Worm (Caenorhabditis elegans) whole organism, L1 larva: ENCODE data around the gene ZC239.6.

ENCODE experiments used
- F16B12.6 ChIP-seq: fragments of 150-350 bp; optimal IDR thresholded peaks from 2 replicates; lab custom pipeline; 2014; ENCODE audit warnings: missing biosample characterization, missing genetic modification characterization
- aha-1 ChIP-seq: fragments of 150-350 bp; optimal IDR thresholded peaks from 2 replicates; lab custom pipeline; 2014; ENCODE audit warnings: missing biosample characterization, missing genetic modification characterization
- alr-1 ChIP-seq: fragments of 200-800 bp; sonication (Bioruptor generic); optimal IDR thresholded peaks from 2 replicates; lab custom pipeline; 2018; ENCODE audit warnings: borderline replicate concordance, mild to moderate bottlenecking, missing genetic modification characterization, missing compliant biosample characterization
- aly-2 ChIP-seq: fragments of 150-350 bp; optimal IDR thresholded peaks from 2 replicates; lab custom pipeline; 2014; ENCODE audit warnings: missing biosample characterization, missing genetic modification characterization
- ama-1 ChIP-seq: fragments of 150-350 bp; optimal IDR thresholded peaks from 2 replicates; lab custom pipeline; 2014
- blmp-1 ChIP-seq: fragments of 150-350 bp; optimal IDR thresholded peaks from 2 replicates; lab custom pipeline; 2014; ENCODE audit warnings: missing biosample characterization, missing genetic modification characterization
- ceh-88 ChIP-seq: fragments of 200-800 bp; sonication (Bioruptor generic); IDR thresholded peaks from 2 replicates; pipeline ENCODE4 v1.3.6; 2022; ENCODE audit warnings: missing genetic modification characterization, missing compliant biosample characterization
- dpl-1 ChIP-seq, 3 experiments: fragments of 150-350 bp in 2 of 3; sonication (generic microtip) in 1 of 3; optimal IDR thresholded peaks; 2 replicates each; lab custom pipeline; 2014 to 2017; ENCODE audit warnings: missing biosample characterization in 3 of 3, missing genetic modification characterization in 3 of 3, missing genetic modification reagents in 3 of 3
- efl-1 ChIP-seq, 4 experiments: fragments of 150-350 bp; optimal IDR thresholded peaks in 3 of 4; peaks in 1 of 4; 1 replicate in 1 of 4; 2 replicates in 3 of 4; lab custom pipeline; 2014; ENCODE audit warnings: missing biosample characterization in 2 of 4, missing genetic modification characterization in 2 of 4, missing genetic modification reagents in 2 of 4
- egl-13 ChIP-seq: sonication (generic microtip); optimal IDR thresholded peaks from 2 replicates; lab custom pipeline; 2016; ENCODE audit warnings: missing genotype, missing genetic modification reagents, missing genetic modification characterization, missing compliant biosample characterization
- elt-3 ChIP-seq, 6 experiments: fragments of 150-350 bp in 1 of 6; sonication (generic microtip); optimal IDR thresholded peaks; 2 replicates each; lab custom pipeline; 2017 to 2018; ENCODE audit warnings: missing biosample characterization in 6 of 6, missing genetic modification characterization in 6 of 6, inconsistent platforms in 1 of 6
- ets-5 ChIP-seq: fragments of 200-800 bp; sonication (Bioruptor generic); IDR thresholded peaks from 2 replicates; pipeline ENCODE4 v1.3.6; 2022; ENCODE audit warnings: missing genetic modification characterization, missing compliant biosample characterization
- grh-1 ChIP-seq: fragments of 200-800 bp; sonication (Bioruptor generic); IDR thresholded peaks from 2 replicates; pipeline ENCODE4 v1.3.6; 2022; ENCODE audit warnings: missing genetic modification reagents, missing genetic modification characterization, missing compliant biosample characterization
- hlh-17 ChIP-seq: fragments of 200-800 bp; sonication (Bioruptor generic); optimal IDR thresholded peaks from 2 replicates; lab custom pipeline; 2018; ENCODE audit warnings: missing genetic modification characterization, mild to moderate bottlenecking, missing compliant biosample characterization, moderate library complexity, borderline replicate concordance
- hlh-4 ChIP-seq: sonication (generic microtip); optimal IDR thresholded peaks from 2 replicates; lab custom pipeline; 2016; ENCODE audit warnings: mild to moderate bottlenecking, missing genetic modification characterization, missing compliant biosample characterization
- jun-1 ChIP-seq: fragments of 150-350 bp; optimal IDR thresholded peaks from 2 replicates; lab custom pipeline; 2014; ENCODE audit warnings: missing biosample characterization, missing genetic modification reagents, missing genetic modification characterization
- lin-13 ChIP-seq: fragments of 150-350 bp; optimal IDR thresholded peaks from 2 replicates; lab custom pipeline; 2014; ENCODE audit warnings: missing biosample characterization, missing genetic modification reagents, missing genetic modification characterization
- lin-15B ChIP-seq: fragments of 150-350 bp; sonication (generic microtip); optimal IDR thresholded peaks from 3 replicates; lab custom pipeline; 2014; ENCODE audit warnings: missing biosample characterization, missing genetic modification characterization
- lin-39 ChIP-seq: fragments of 150-350 bp; optimal IDR thresholded peaks from 2 replicates; lab custom pipeline; 2014; ENCODE audit warnings: missing biosample characterization, missing genetic modification reagents, missing genetic modification characterization
- lir-3 ChIP-seq: sonication (generic microtip); optimal IDR thresholded peaks from 2 replicates; lab custom pipeline; 2016; ENCODE audit warnings: mild to moderate bottlenecking, missing genetic modification characterization, moderate library complexity, missing compliant biosample characterization; ENCODE audit not compliant: poor library complexity
- nhr-11 ChIP-seq: fragments of 150-350 bp; optimal IDR thresholded peaks from 2 replicates; lab custom pipeline; 2014; ENCODE audit warnings: missing biosample characterization, missing genetic modification characterization
- nhr-19 ChIP-seq: fragments of 200-800 bp; sonication (Bioruptor generic); conservative IDR thresholded peaks from 2 replicates; pipeline ENCODE4 v1.3.6; 2022; ENCODE audit warnings: missing genetic modification characterization, missing compliant biosample characterization
- nhr-28 ChIP-seq: fragments of 150-350 bp; optimal IDR thresholded peaks from 2 replicates; lab custom pipeline; 2014; ENCODE audit warnings: missing biosample characterization, missing genetic modification characterization
- nhr-47 ChIP-seq: sonication (generic microtip); optimal IDR thresholded peaks from 2 replicates; lab custom pipeline; 2016; ENCODE audit warnings: mild to moderate bottlenecking, missing genetic modification characterization, moderate library complexity, missing compliant biosample characterization
- nhr-90 ChIP-seq: sonication (generic microtip); optimal IDR thresholded peaks from 2 replicates; lab custom pipeline; 2016; ENCODE audit warnings: mild to moderate bottlenecking, missing genetic modification characterization, missing compliant biosample characterization; ENCODE audit not compliant: poor library complexity
- pag-3 ChIP-seq: sonication (generic microtip); optimal IDR thresholded peaks from 2 replicates; lab custom pipeline; 2017; ENCODE audit warnings: missing genetic modification characterization, mild to moderate bottlenecking, missing compliant biosample characterization, antibody characterized with exemption, borderline replicate concordance; ENCODE audit not compliant: insufficient read depth
- pax-3 ChIP-seq: fragments of 200-800 bp; sonication (Bioruptor generic); optimal IDR thresholded peaks from 2 replicates; lab custom pipeline; 2018; ENCODE audit warnings: mild to moderate bottlenecking, missing genetic modification characterization, moderate library complexity, missing compliant biosample characterization
- rnt-1 ChIP-seq: sonication (generic microtip); optimal IDR thresholded peaks from 2 replicates; lab custom pipeline; 2016; ENCODE audit warnings: mild to moderate bottlenecking, missing genetic modification characterization, moderate library complexity, missing compliant biosample characterization
- snpc-4 ChIP-seq: fragments of 150-350 bp; optimal IDR thresholded peaks from 2 replicates; lab custom pipeline; 2014; ENCODE audit warnings: missing biosample characterization, missing genetic modification characterization
- tbx-2 ChIP-seq: sonication (generic microtip); optimal IDR thresholded peaks from 2 replicates; lab custom pipeline; 2016; ENCODE audit warnings: missing genetic modification characterization, missing compliant biosample characterization
- unc-86 ChIP-seq: sonication (generic microtip); optimal IDR thresholded peaks from 2 replicates; lab custom pipeline; 2016; ENCODE audit warnings: missing genetic modification characterization, missing compliant biosample characterization
- unc-98 ChIP-seq: fragments of 200-800 bp; sonication (Bioruptor generic); IDR thresholded peaks from 2 replicates; pipeline ENCODE4 v1.3.6; 2022; ENCODE audit warnings: missing genetic modification characterization, missing compliant biosample characterization
- vab-15 ChIP-seq: sonication (generic microtip); optimal IDR thresholded peaks from 2 replicates; lab custom pipeline; 2017; ENCODE audit warnings: missing genotype, mild to moderate bottlenecking, missing genetic modification characterization, missing compliant biosample characterization
- zag-1 ChIP-seq: fragments of 150-350 bp; optimal IDR thresholded peaks from 2 replicates; lab custom pipeline; 2014; ENCODE audit warnings: missing biosample characterization, missing genetic modification characterization
- ztf-4 ChIP-seq: fragments of 150-350 bp; optimal IDR thresholded peaks from 2 replicates; lab custom pipeline; 2014; ENCODE audit warnings: missing biosample characterization, missing genetic modification characterization

The ZC239.6 gene

DNA sequence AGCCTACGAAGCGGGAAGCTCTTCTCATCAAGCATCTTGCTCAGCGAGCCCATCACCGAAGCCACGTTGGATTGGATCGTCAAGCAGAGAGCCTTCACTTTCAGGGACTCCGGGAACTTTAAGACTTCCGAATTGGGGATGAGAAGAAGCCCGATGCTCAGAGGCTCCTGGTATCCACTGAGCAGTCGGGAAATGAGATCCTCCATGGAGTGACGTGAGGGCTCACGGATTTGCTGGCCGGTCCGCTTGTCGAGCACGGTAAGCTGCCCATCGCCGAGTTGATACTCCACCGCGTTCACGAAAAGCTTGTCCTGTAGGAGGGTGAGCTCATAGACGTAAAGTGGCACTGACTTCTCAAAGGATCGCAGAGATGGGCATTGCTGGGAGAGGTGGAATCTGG is 38.1 kb downstream of the ZC239.6 start:
- TF ChIP-seq nhr-11 (tag; lab: Kevin White, UChicago) (no peak), lin-15B (tag; lab: Kevin White, UChicago) (no peak), lin-39 (tag; lab: Kevin White, UChicago) (no peak), nhr-28 (tag; lab: Kevin White, UChicago) (no peak), jun-1 (tag; lab: Kevin White, UChicago) (no peak), hlh-4 (tag; lab: Kevin White, UChicago) (no peak), aly-2 (tag; lab: Kevin White, UChicago) (no peak), dpl-1 (GFP tag; optimal IDR thresholded peaks at IDR 0.05; lab: Kevin White, UChicago) (no peak), lir-3 (tag; lab: Kevin White, UChicago) (no peak), alr-1 (tag; lab: Kevin White, UChicago) (no peak), tbx-2 (tag; lab: Kevin White, UChicago) (no peak), aha-1 (no peak), nhr-19 (no peak), F16B12.6 (tag; lab: Kevin White, UChicago) (no peak), lin-13 (GFP tag; lab: Kevin White, UChicago) (no peak), egl-13 (tag; lab: Kevin White, UChicago) (no peak), pag-3 (tag; lab: Kevin White, UChicago) (no peak), efl-1 (optimal IDR thresholded peaks at IDR 0.05; lab: Kevin White, UChicago) (no peak), efl-1 (GFP tag; optimal IDR thresholded peaks at IDR 0.05 in 1 of 2; lab: Kevin White, UChicago) (no peak), nhr-47 (no peak), unc-98 (GFP tag; lab: Robert Waterston, UW) (no peak)

- no peak for TF ChIP-seq pax-3 (tag; lab: Kevin White, UChicago)
- peak; percentile 80 for TF ChIP-seq blmp-1 (tag; lab: Kevin White, UChicago)
- no peak for TF ChIP-seq nhr-90 (tag; lab: Kevin White, UChicago)
- TF ChIP-seq efl-1 (optimal IDR thresholded peaks at IDR 0.05; lab: Kevin White, UChicago) = no peak
- peak in 1 of 2 experiments; percentile 56 for TF ChIP-seq efl-1 (GFP tag; optimal IDR thresholded peaks at IDR 0.05 in 1 of 2; lab: Kevin White, UChicago)
- TF ChIP-seq, all 84 proteins: peak for 2
These were observed 38.8 kb downstream of the ZC239.6 start, which contains the start of the genes fbxc-50 and C17F4.2 for ce11 chrII:3248043-3248718. Gene fbxc-50, minus strand, starts transcription at chrII:3248123. Gene C17F4.2, plus strand, starts transcription at chrII:3248668.

- TF ChIP-seq tbx-2 (tag; lab: Kevin White, UChicago) = no peak
- TF ChIP-seq hlh-17 (GFP tag; lab: Kevin White, UChicago) = no peak
- no peak for TF ChIP-seq unc-86 (tag; lab: Kevin White, UChicago)
- TF ChIP-seq ztf-4 (tag; lab: Kevin White, UChicago) = no peak
These were observed 40.0 kb downstream of the ZC239.6 start, which contains the start of gene clec-124 for ce11 chrII:3249406-3249805. Gene clec-124, plus strand, starts transcription at chrII:3249706.

DNA sequence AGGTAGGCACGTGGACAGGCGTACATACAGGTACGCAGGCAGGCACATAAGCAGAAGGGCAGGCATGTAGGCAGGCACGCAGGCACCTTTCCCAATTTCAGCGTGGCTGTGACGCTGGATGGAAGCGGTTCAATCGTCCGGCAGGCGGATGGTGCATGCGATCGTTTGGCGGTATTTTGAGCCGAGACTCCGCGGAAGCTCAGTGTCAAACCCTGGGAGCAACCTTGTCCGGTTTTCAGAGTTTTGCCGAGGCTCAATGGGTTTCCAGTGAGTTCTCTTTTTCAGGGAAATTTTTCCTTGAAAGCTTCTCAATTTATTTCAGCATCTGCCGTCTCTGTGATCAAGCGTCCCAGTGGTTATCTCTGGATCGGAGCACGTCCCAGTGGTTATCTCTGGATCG is 40.8 kb downstream of the ZC239.6 start:
- TF ChIP-seq aly-2 (tag; lab: Kevin White, UChicago) (no peak), rnt-1 (tag; lab: Kevin White, UChicago) (no peak), ceh-88 (no peak), elt-3 (tag; optimal IDR thresholded peaks at IDR 0.05; lab: Kevin White, UChicago) (no peak), zag-1 (tag; lab: Kevin White, UChicago) (no peak), pag-3 (tag; lab: Kevin White, UChicago) (no peak), grh-1 (GFP tag; lab: Robert Waterston, UW) (no peak), vab-15 (tag; lab: Kevin White, UChicago) (no peak), ets-5 (GFP tag; lab: Robert Waterston, UW) (no peak), ama-1 (lab: Kevin White, UChicago) (no peak), snpc-4 (tag; lab: Kevin White, UChicago) (no peak)
